Fruit fly (Drosophila melanogaster): ENCODE measurements around the gene Pburs.

Pburs gene

DNA sequence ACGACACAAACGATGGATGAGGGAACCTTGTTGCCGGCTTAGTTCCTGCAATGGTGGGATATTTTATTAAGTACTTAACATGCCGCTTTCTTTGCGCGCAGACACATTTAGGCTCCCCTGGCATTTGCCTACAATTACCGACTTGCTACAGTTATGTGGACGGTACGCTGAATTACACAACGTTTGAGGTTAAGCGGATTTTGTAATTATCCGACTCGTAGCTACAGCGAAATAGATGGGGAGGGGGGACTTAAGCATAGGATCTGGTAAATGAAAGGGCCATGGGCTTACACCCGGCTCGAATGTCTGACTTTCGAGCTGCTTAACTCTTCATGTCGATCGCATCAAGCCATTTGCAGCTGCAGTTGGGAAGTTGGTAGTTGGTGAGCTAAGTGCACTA lies 24.2 kb upstream of the Pburs start:
- TF ChIP-seq CG4404 (GFP tag; IDR thresholded peaks at IDR 0.05) (0 out of 2 replicates have a peak, but pooled peaks have one; percentile 5), CG14050 (GFP tag; IDR thresholded peaks at IDR 0.05) (no peak), sens (GFP tag) (peak; percentile 30), oc (tag; optimal IDR thresholded peaks at IDR 0.05) (peak; percentile 93), CG34422 (GFP tag; IDR thresholded peaks at IDR 0.05) (no peak), CG31224 (GFP tag; IDR thresholded peaks at IDR 0.05) (0 out of 2 replicates have a peak, but pooled peaks have one; percentile 1), tll (GFP tag; optimal IDR thresholded peaks at IDR 0.05) (peak in 1 of 2 experiments; percentile 13)

DNA sequence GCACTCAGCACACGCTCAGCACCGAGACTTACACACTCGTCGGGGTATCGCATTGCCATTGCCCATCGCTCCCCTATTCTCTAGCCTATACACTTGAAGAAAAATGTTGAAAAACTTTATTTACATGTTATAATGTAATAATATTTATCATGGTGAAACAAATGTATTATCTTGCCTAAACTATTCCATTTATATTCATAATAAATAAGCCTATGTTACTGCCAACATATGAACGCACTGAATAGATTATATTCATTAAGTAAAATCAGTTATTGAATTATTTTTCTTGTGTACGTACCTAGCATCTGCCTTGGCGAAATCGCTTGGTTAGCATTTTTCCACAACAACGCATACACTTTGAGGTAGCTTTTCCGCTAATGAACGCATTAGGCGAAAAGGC lies 23.8 kb upstream of the Pburs start:
- TF ChIP-seq Meics (GFP tag; optimal IDR thresholded peaks at IDR 0.05) = peak; percentile 39
- TF ChIP-seq CG15601 (tag; optimal IDR thresholded peaks at IDR 0.05) = peak; percentile 28
- TF ChIP-seq Sox100B (GFP tag; optimal IDR thresholded peaks at IDR 0.05) = peak; percentile 40
- no peak for TF ChIP-seq NC2α (GFP tag; optimal IDR thresholded peaks at IDR 0.05)
- TF ChIP-seq ttk (GFP tag; IDR thresholded peaks at IDR 0.05) = no peak
- peak; percentile 32 for TF ChIP-seq CG15011 (GFP tag; optimal IDR thresholded peaks at IDR 0.05)
- peak; percentile 64 for TF ChIP-seq CG9727 (GFP tag; optimal IDR thresholded peaks at IDR 0.05)
- peak; percentile 24 for TF ChIP-seq CG3281 (GFP tag; optimal IDR thresholded peaks at IDR 0.05)
- peak; percentile 68 for TF ChIP-seq CG10267 (tag; optimal IDR thresholded peaks at IDR 0.05)
- peak; percentile 72 for TF ChIP-seq CG8924 (tag; optimal IDR thresholded peaks at IDR 0.05)
- peak; percentile 65 for TF ChIP-seq dmrt99B (tag; optimal IDR thresholded peaks at IDR 0.05)
- peak; percentile 75 for TF ChIP-seq zen (tag; optimal IDR thresholded peaks at IDR 0.05)
- TF ChIP-seq dpn (GFP tag; optimal IDR thresholded peaks at IDR 0.05) = peak in 1 of 2 experiments; percentile 25
- TF ChIP-seq hkb (optimal IDR thresholded peaks at IDR 0.05) = no peak
- TF ChIP-seq hkb (GFP tag; IDR thresholded peaks at IDR 0.05) = peak; percentile 64
- TF ChIP-seq ATbp (GFP tag; optimal IDR thresholded peaks at IDR 0.05) = no peak
- TF ChIP-seq CG1603 (tag; optimal IDR thresholded peaks at IDR 0.05) = peak; percentile 46
- TF ChIP-seq p53 (GFP tag; optimal IDR thresholded peaks at IDR 0.05) = no peak
- peak; percentile 43 for TF ChIP-seq Max (GFP tag; optimal IDR thresholded peaks at IDR 0.05)
- 0 out of 3 replicates have a peak, but pooled peaks have one; percentile 5 for TF ChIP-seq dysf (GFP tag; IDR thresholded peaks at IDR 0.05)
- TF ChIP-seq PHDP (tag; optimal IDR thresholded peaks at IDR 0.05) = peak; percentile 65
- no peak for TF ChIP-seq sc (optimal IDR thresholded peaks at IDR 0.05)
- peak; percentile 6 for TF ChIP-seq sc (GFP tag; optimal IDR thresholded peaks at IDR 0.05)
- no peak for TF ChIP-seq slbo (GFP tag; IDR thresholded peaks at IDR 0.05)
- TF ChIP-seq luna (GFP tag; optimal IDR thresholded peaks at IDR 0.05) = no peak
- TF ChIP-seq twi (tag; optimal IDR thresholded peaks at IDR 0.05) = peak; percentile 14
- peak; percentile 2 for TF ChIP-seq stwl (tag; optimal IDR thresholded peaks at IDR 0.05)
- peak; percentile 61 for TF ChIP-seq CG2678 (tag; optimal IDR thresholded peaks at IDR 0.05)
- peak; percentile 40 for TF ChIP-seq CG15269 (tag; optimal IDR thresholded peaks at IDR 0.05)
- 0 out of 3 replicates have a peak, but pooled peaks have one; percentile 16 for TF ChIP-seq ci (GFP tag; IDR thresholded peaks at IDR 0.05)
- TF ChIP-seq Elba2 (GFP tag; optimal IDR thresholded peaks at IDR 0.05) = no peak
- peak; percentile 53 for TF ChIP-seq CG17359 (tag; optimal IDR thresholded peaks at IDR 0.05)
- TF ChIP-seq Antp (GFP tag; optimal IDR thresholded peaks at IDR 0.05) = no peak
- peak; percentile 52 for TF ChIP-seq lmd (GFP tag; IDR thresholded peaks at IDR 0.05)
- peak; percentile 55 for TF ChIP-seq CG13775 (GFP tag; optimal IDR thresholded peaks at IDR 0.05)
- peak; percentile 27 for TF ChIP-seq CG10209 (GFP tag; optimal IDR thresholded peaks at IDR 0.05)
- TF ChIP-seq bigmax (GFP tag; optimal IDR thresholded peaks at IDR 0.05) = no peak
- TF ChIP-seq CG6272 (GFP tag; IDR thresholded peaks at IDR 0.05) = no peak
- TF ChIP-seq CG14014 (GFP tag; IDR thresholded peaks at IDR 0.05) = peak; percentile 30; the same call in 1 of the 2 replicates
- TF ChIP-seq lab (GFP tag; optimal IDR thresholded peaks at IDR 0.05) = peak; percentile 30
- 0 out of 2 replicates have a peak, but pooled peaks have one; percentile 16 for TF ChIP-seq HLH3B (GFP tag; IDR thresholded peaks at IDR 0.05)
- TF ChIP-seq CG10979 (tag; optimal IDR thresholded peaks at IDR 0.05) = peak; percentile 75
- peak; percentile 19 for TF ChIP-seq salm (tag; optimal IDR thresholded peaks at IDR 0.05)
